Fruit fly (Drosophila melanogaster): Measurements from ENCODE around the gene Root.
A peak's percentile ranks its signal among the peaks of the same experiment; 100 is the strongest.

DNA sequence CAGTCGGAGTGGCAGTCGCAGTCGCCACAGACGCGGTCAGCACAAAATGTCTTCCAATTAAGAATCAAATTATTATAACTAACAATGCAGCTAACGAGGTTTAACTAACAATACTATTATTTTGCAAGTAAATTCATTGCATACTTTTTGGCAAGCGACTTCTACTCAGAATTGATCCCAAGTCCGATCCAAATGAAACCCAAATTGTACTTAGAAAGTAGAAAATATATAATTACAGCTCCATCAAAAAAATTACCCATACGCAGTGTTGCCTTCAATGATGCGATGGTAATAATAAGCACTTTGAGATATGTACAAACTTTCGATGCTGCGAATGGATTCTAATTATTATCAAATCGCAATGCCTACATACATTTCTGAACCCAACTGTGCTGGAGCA is 30.7 kb downstream of the Root start:
- peak; percentile 31 for TF ChIP-seq dac (GFP tag; optimal IDR thresholded peaks at IDR 0.05)
- no peak for TF ChIP-seq dsx (GFP tag; optimal IDR thresholded peaks at IDR 0.05; ENCODE audit: poor library complexity, severe bottlenecking)
- peak; percentile 64; the same call in 2 of the 3 replicates for TF ChIP-seq CG8119 (GFP tag; IDR thresholded peaks at IDR 0.05)
- TF ChIP-seq Eip75B (GFP tag; optimal IDR thresholded peaks at IDR 0.05) = peak; percentile 56
- TF ChIP-seq CG4318 (GFP tag; optimal IDR thresholded peaks at IDR 0.05) = peak; percentile 53
- no peak for TF ChIP-seq CG8319 (GFP tag; optimal IDR thresholded peaks at IDR 0.05)
- TF ChIP-seq Ets21C (GFP tag; optimal IDR thresholded peaks at IDR 0.05) = no peak
- TF ChIP-seq Hr38 (GFP tag; optimal IDR thresholded peaks at IDR 0.05) = no peak

Measured in whole organism, prepupa.